Worm (Caenorhabditis elegans): ENCODE results near the gene kvs-1.

DNA sequence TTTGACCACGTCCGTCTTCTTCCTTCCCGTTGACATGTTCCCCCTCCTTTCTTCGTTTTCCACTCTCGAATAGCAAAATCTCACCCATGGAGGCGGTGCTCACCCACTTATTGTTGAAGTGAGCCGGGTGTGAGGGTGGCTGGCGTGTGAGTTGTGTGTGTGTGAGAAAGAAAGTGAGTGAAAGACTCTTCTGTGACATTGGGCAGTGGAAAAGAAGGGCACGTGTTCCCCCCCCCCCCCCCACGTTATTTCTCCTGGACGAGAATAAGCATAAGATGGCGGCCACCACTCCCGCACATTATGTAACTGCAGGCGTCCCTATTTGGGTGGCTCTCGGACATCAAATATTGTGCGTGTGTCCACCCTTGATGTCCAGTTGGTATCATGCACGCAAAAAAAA lies 3.3 kb upstream of the kvs-1 start:
- no peak for TF ChIP-seq snpc-4 (tag; optimal IDR thresholded peaks at IDR 0.05)
- TF ChIP-seq aly-2 (tag; optimal IDR thresholded peaks at IDR 0.05) = no peak
- TF ChIP-seq ceh-90 (tag; optimal IDR thresholded peaks at IDR 0.05) = no peak
- TF ChIP-seq pqm-1 (tag; optimal IDR thresholded peaks at IDR 0.05) = no peak

Measured in whole organism, L1 larva.